Fruit fly (Drosophila melanogaster): ENCODE data around the gene Nepl15.

Nepl15 gene

dm6 chr3R:22766072-22766471, at the start of gene Nepl15:
Gene Nepl15, minus strand, starts transcription at chr3R:22766172.
- TF ChIP-seq CG34422 (GFP tag; IDR thresholded peaks at IDR 0.05) = no peak
- peak; percentile 23 for TF ChIP-seq Ets65A (GFP tag)

dm6 chr3R:22810277-22810676, 44.3 kb upstream of the Nepl15 start:
- TF ChIP-seq NK7.1 (GFP tag; optimal IDR thresholded peaks at IDR 0.05) (no peak), CTCF (GFP tag; optimal IDR thresholded peaks at IDR 0.05) (peak; percentile 41)

dm6 chr3R:22807132-22807531, 41.2 kb upstream of the Nepl15 start:
- no peak for TF ChIP-seq Doc2 (GFP tag; IDR thresholded peaks at IDR 0.05)
- no peak for TF ChIP-seq CG7556 (GFP tag; optimal IDR thresholded peaks at IDR 0.05)
- TF ChIP-seq CG2712 (tag; optimal IDR thresholded peaks at IDR 0.05) = no peak
- peak; percentile 21 for TF ChIP-seq CG18599 (GFP tag; optimal IDR thresholded peaks at IDR 0.05)
- TF ChIP-seq luna (GFP tag; optimal IDR thresholded peaks at IDR 0.05) = no peak
- peak; percentile 19; the same call in 1 of the 3 replicates for TF ChIP-seq row (GFP tag; IDR thresholded peaks at IDR 0.05)
- TF ChIP-seq CG13775 (GFP tag; optimal IDR thresholded peaks at IDR 0.05) = peak; percentile 49
- TF ChIP-seq H15 (GFP tag; IDR thresholded peaks at IDR 0.05) = no peak
- TF ChIP-seq CG17186 (GFP tag; optimal IDR thresholded peaks at IDR 0.05) = no peak
- TF ChIP-seq CG13894 (tag; optimal IDR thresholded peaks at IDR 0.05) = no peak

dm6 chr3R:22803655-22804341, 37.8 kb upstream of the Nepl15 start, which contains the start of gene CG7031:
Gene CG7031, plus strand, starts transcription at chr3R:22804291.
- peak; percentile 85 for TF ChIP-seq CG18011 (GFP tag; optimal IDR thresholded peaks at IDR 0.05)
- TF ChIP-seq Gsc (GFP tag; IDR thresholded peaks at IDR 0.05) = no peak

dm6 chr3R:22793953-22794352, 28.0 kb upstream of the Nepl15 start:
- TF ChIP-seq Hmr (GFP tag; optimal IDR thresholded peaks at IDR 0.05) (no peak), lmd (GFP tag; IDR thresholded peaks at IDR 0.05) (no peak), NK7.1 (GFP tag; optimal IDR thresholded peaks at IDR 0.05) (no peak), CG14441 (GFP tag; IDR thresholded peaks at IDR 0.05) (no peak), CG15601 (tag; optimal IDR thresholded peaks at IDR 0.05) (no peak), bcd (GFP tag; optimal IDR thresholded peaks at IDR 0.05) (no peak), ato (GFP tag; IDR thresholded peaks at IDR 0.05; ENCODE audit: partially characterized antibody) (peak; percentile 45; the same call in 1 of the 2 replicates), Kr (GFP tag; optimal IDR thresholded peaks at IDR 0.05) (no peak), CG4360 (GFP tag; IDR thresholded peaks at IDR 0.05) (no peak), Meics (GFP tag; optimal IDR thresholded peaks at IDR 0.05) (no peak), pita (GFP tag; optimal IDR thresholded peaks at IDR 0.05) (peak; percentile 70), cad (GFP tag; optimal IDR thresholded peaks at IDR 0.05) (peak; percentile 97), CG32532 (GFP tag; IDR thresholded peaks at IDR 0.05) (no peak), CG7372 (GFP tag; IDR thresholded peaks at IDR 0.05) (no peak), CG13624 (GFP tag; optimal IDR thresholded peaks at IDR 0.05) (no peak), CG4854 (GFP tag; optimal IDR thresholded peaks at IDR 0.05) (no peak), HLHmδ (GFP tag; optimal IDR thresholded peaks at IDR 0.05) (no peak), sr (GFP tag; IDR thresholded peaks at IDR 0.05) (no peak), bigmax (GFP tag; optimal IDR thresholded peaks at IDR 0.05) (no peak), Elba2 (GFP tag; optimal IDR thresholded peaks at IDR 0.05) (no peak), CG3847 (GFP tag; IDR thresholded peaks at IDR 0.05) (0 out of 2 replicates have a peak, but pooled peaks have one; percentile 8), CG14965 (GFP tag; optimal IDR thresholded peaks at IDR 0.05; ENCODE audit: borderline replicate concordance) (no peak), CG11085 (GFP tag; IDR thresholded peaks at IDR 0.05) (no peak), CG6689 (GFP tag; IDR thresholded peaks at IDR 0.05) (no peak), TFAM (GFP tag; optimal IDR thresholded peaks at IDR 0.05) (no peak), pb (GFP tag; optimal IDR thresholded peaks at IDR 0.05) (no peak), H15 (GFP tag; IDR thresholded peaks at IDR 0.05) (no peak), CG1832 (GFP tag; optimal IDR thresholded peaks at IDR 0.05) (no peak), HmgZ (tag; optimal IDR thresholded peaks at IDR 0.05) (peak; percentile 30), E2f2 (GFP tag; IDR thresholded peaks at IDR 0.05) (no peak), Xrp1 (GFP tag; IDR thresholded peaks at IDR 0.05) (no peak)
